Worm (Caenorhabditis elegans): ENCODE data around the gene sdz-9.

Gene sdz-9

ce11 chrII:2762108-2762507, 11.3 kb downstream of the sdz-9 start, which contains the start of gene fbxb-106:
TSS of gene fbxb-106 (plus strand) at chrII:2762408.
- no peak for TF ChIP-seq ZK546.5 (tag; optimal IDR thresholded peaks at IDR 0.05)
- TF ChIP-seq php-3 (GFP tag; IDR thresholded peaks at IDR 0.05): no peak

- no peak for TF ChIP-seq ZK546.5 (tag; optimal IDR thresholded peaks at IDR 0.05)
- no peak for TF ChIP-seq attf-4 (tag; optimal IDR thresholded peaks at IDR 0.05)
- no peak for TF ChIP-seq nhr-102 (tag; optimal IDR thresholded peaks at IDR 0.05)
- no peak for TF ChIP-seq aly-2 (tag; optimal IDR thresholded peaks at IDR 0.05)
- no peak for TF ChIP-seq ceh-62 (tag; optimal IDR thresholded peaks at IDR 0.05)
- TF ChIP-seq nhr-237 (tag; optimal IDR thresholded peaks at IDR 0.05): no peak
- no peak for TF ChIP-seq mdl-1 (tag; optimal IDR thresholded peaks at IDR 0.05)
- no peak for TF ChIP-seq mes-2 (tag; optimal IDR thresholded peaks at IDR 0.05; ENCODE audit: poor library complexity, severe bottlenecking)
- no peak for TF ChIP-seq ceh-20 (GFP tag; IDR thresholded peaks at IDR 0.05)
- no peak for TF ChIP-seq zfp-3 (GFP tag; conservative IDR thresholded peaks at IDR 0.05)
- TF ChIP-seq snpc-4 (tag; optimal IDR thresholded peaks at IDR 0.05): no peak
- no peak for TF ChIP-seq skn-1 (tag; optimal IDR thresholded peaks at IDR 0.05)
- TF ChIP-seq R02D3.7 (tag; optimal IDR thresholded peaks at IDR 0.05): no peak
- TF ChIP-seq daf-8 (GFP tag; IDR thresholded peaks at IDR 0.05): no peak
- TF ChIP-seq dmd-6 (GFP tag; IDR thresholded peaks at IDR 0.05): no peak
- no peak for TF ChIP-seq spr-3 (GFP tag; optimal IDR thresholded peaks at IDR 0.05)
- no peak for TF ChIP-seq T26A8.4 (GFP tag; IDR thresholded peaks at IDR 0.05)
- no peak for TF ChIP-seq dmd-8 (GFP tag; IDR thresholded peaks at IDR 0.05)
- no peak for TF ChIP-seq lim-7 (GFP tag; IDR thresholded peaks at IDR 0.05)
- no peak for TF ChIP-seq ZK337.2 (GFP tag; IDR thresholded peaks at IDR 0.05)
These were observed 15.0 kb downstream of the sdz-9 start, which contains the start of gene fbxb-107 for ce11 chrII:2758476-2758875. TSS of gene fbxb-107 (plus strand) at chrII:2758772.

- TF ChIP-seq zag-1 (tag; optimal IDR thresholded peaks at IDR 0.05): no peak
- peak; percentile 12 for TF ChIP-seq aha-1 (tag)
- TF ChIP-seq nhr-77 (tag; optimal IDR thresholded peaks at IDR 0.05): no peak
- TF ChIP-seq snpc-4 (tag; optimal IDR thresholded peaks at IDR 0.05): no peak
- no peak for TF ChIP-seq ztf-7 (tag; optimal IDR thresholded peaks at IDR 0.05)
These were observed 15.5 kb downstream of the sdz-9 start, which contains the start of gene F29A7.8 for ce11 chrII:2757954-2758353. TSS of gene F29A7.8 (minus strand) at chrII:2758054.

ce11 chrII:2756351-2756750, 17.1 kb downstream of the sdz-9 start:
- no peak for TF ChIP-seq nhr-76 (tag; optimal IDR thresholded peaks at IDR 0.05)
- TF ChIP-seq lin-15B (tag; optimal IDR thresholded peaks at IDR 0.05): no peak
- TF ChIP-seq ceh-44 (GFP tag; IDR thresholded peaks at IDR 0.05): no peak
- TF ChIP-seq aha-1 (tag): peak; percentile 53
- peak in 1 of 2 experiments; percentile 94 for TF ChIP-seq unc-62 (GFP tag; optimal IDR thresholded peaks at IDR 0.05 in 1 of 2)
- TF ChIP-seq unc-62 (tag; optimal IDR thresholded peaks at IDR 0.05): no peak
- no peak for TF ChIP-seq fos-1 (tag; optimal IDR thresholded peaks at IDR 0.05)

ce11 chrII:2754595-2754994, 18.8 kb downstream of the sdz-9 start:
- TF ChIP-seq set-16 (GFP tag; IDR thresholded peaks at IDR 0.05): peak; percentile 91
- no peak for TF ChIP-seq dpl-1 (GFP tag; optimal IDR thresholded peaks at IDR 0.05)
- TF ChIP-seq lim-7 (GFP tag; IDR thresholded peaks at IDR 0.05): no peak
- no peak for TF ChIP-seq fkh-10 (GFP tag; optimal IDR thresholded peaks at IDR 0.05)
- no peak for TF ChIP-seq dmd-8 (GFP tag; IDR thresholded peaks at IDR 0.05)
- TF ChIP-seq nhr-48 (tag; optimal IDR thresholded peaks at IDR 0.05): no peak
- TF ChIP-seq ztf-7 (tag; optimal IDR thresholded peaks at IDR 0.05): no peak
- no peak for TF ChIP-seq gei-8 (GFP tag; optimal IDR thresholded peaks at IDR 0.05)
- TF ChIP-seq duxl-1 (tag; optimal IDR thresholded peaks at IDR 0.05; ENCODE audit: poor library complexity): no peak

Measured in whole organism, L4 larva.